Fruit fly (Drosophila melanogaster): Measurements from ENCODE around the gene B52.

B52 gene

dm6 chr3R:13660924-13661659 lies at the start of gene B52 (continued):
- TF ChIP-seq BEAF-32 (GFP tag; optimal IDR thresholded peaks at IDR 0.05), result peak; percentile 73
- peak; percentile 83 for TF ChIP-seq CG12071 (GFP tag; optimal IDR thresholded peaks at IDR 0.05)
- peak; percentile 45 for TF ChIP-seq Bdp1 (GFP tag; optimal IDR thresholded peaks at IDR 0.05)
- peak; percentile 97 for TF ChIP-seq Med (GFP tag)
- peak; percentile 43 for TF ChIP-seq CG18011 (GFP tag; optimal IDR thresholded peaks at IDR 0.05)
- TF ChIP-seq Meics (GFP tag; optimal IDR thresholded peaks at IDR 0.05), result peak; percentile 79
- TF ChIP-seq Atf3 (GFP tag; optimal IDR thresholded peaks at IDR 0.05), result no peak
- peak; percentile 92 for TF ChIP-seq Ets65A (GFP tag)
- TF ChIP-seq CG10366 (GFP tag; IDR thresholded peaks at IDR 0.05), result peak; percentile 36
- TF ChIP-seq mld (GFP tag; IDR thresholded peaks at IDR 0.05; ENCODE audit: partially characterized antibody), result 0 out of 3 replicates have a peak, but pooled peaks have one; percentile 24
- peak; percentile 15 for TF ChIP-seq Dp (GFP tag; optimal IDR thresholded peaks at IDR 0.05)
- peak; percentile 86 for TF ChIP-seq Mes4 (GFP tag; optimal IDR thresholded peaks at IDR 0.05)
- TF ChIP-seq br (optimal IDR thresholded peaks at IDR 0.05), result no peak
- peak; percentile 8 for TF ChIP-seq tin (GFP tag; optimal IDR thresholded peaks at IDR 0.05)
- TF ChIP-seq crol (GFP tag; IDR thresholded peaks at IDR 0.05), result no peak
- peak; percentile 61 for TF ChIP-seq Dad (GFP tag; optimal IDR thresholded peaks at IDR 0.05)
- peak; percentile 68 for TF ChIP-seq slbo (GFP tag; IDR thresholded peaks at IDR 0.05)
- TF ChIP-seq usp (GFP tag; optimal IDR thresholded peaks at IDR 0.05), result no peak
- peak; percentile 73 for TF ChIP-seq Fer3 (tag; optimal IDR thresholded peaks at IDR 0.05)
- 0 out of 2 replicates have a peak, but pooled peaks have one; percentile 20 for TF ChIP-seq klu (GFP tag; IDR thresholded peaks at IDR 0.05)
- no peak for TF ChIP-seq psq (GFP tag; optimal IDR thresholded peaks at IDR 0.05)
- TF ChIP-seq Max (GFP tag; optimal IDR thresholded peaks at IDR 0.05), result peak; percentile 40
- TF ChIP-seq CG1602 (GFP tag; optimal IDR thresholded peaks at IDR 0.05), result peak; percentile 25
- TF ChIP-seq dmrt11E (tag; optimal IDR thresholded peaks at IDR 0.05), result peak; percentile 51
- TF ChIP-seq CG11093 (GFP tag; IDR thresholded peaks at IDR 0.05), result peak; percentile 47; the same call in 2 of the 3 replicates
- TF ChIP-seq bbx (GFP tag; IDR thresholded peaks at IDR 0.05; ENCODE audit: partially characterized antibody), result peak; percentile 63; the same call in 1 of the 2 replicates
- peak; percentile 49; the same call in 1 of the 2 replicates for TF ChIP-seq ranshi (GFP tag; IDR thresholded peaks at IDR 0.05)

- peak; percentile 77 for TF ChIP-seq abd-A (tag; optimal IDR thresholded peaks at IDR 0.05)
- no peak for TF ChIP-seq Usf (GFP tag; optimal IDR thresholded peaks at IDR 0.05)
- TF ChIP-seq bbx (GFP tag; IDR thresholded peaks at IDR 0.05; ENCODE audit: partially characterized antibody), result no peak
- TF ChIP-seq CG13894 (tag; optimal IDR thresholded peaks at IDR 0.05), result peak; percentile 13
Observed at dm6 chr3R:13612333-13612732, 48.8 kb upstream of the B52 start, which contains the start of gene CG9757. TSS of gene CG9757 (minus strand) at chr3R:13612433.

- TF ChIP-seq tgo (GFP tag; IDR thresholded peaks at IDR 0.05), result no peak
- TF ChIP-seq Dip3 (GFP tag; optimal IDR thresholded peaks at IDR 0.05), result no peak
- no peak for TF ChIP-seq CG18476 (GFP tag; optimal IDR thresholded peaks at IDR 0.05)
- TF ChIP-seq CG8290 (GFP tag; optimal IDR thresholded peaks at IDR 0.05), result peak; percentile 75
- TF ChIP-seq CG8290 (tag; optimal IDR thresholded peaks at IDR 0.05), result peak in 1 of 2 experiments; percentile 85
- TF ChIP-seq Meics (GFP tag; optimal IDR thresholded peaks at IDR 0.05), result no peak
- TF ChIP-seq vvl (GFP tag; IDR thresholded peaks at IDR 0.05), result no peak
- TF ChIP-seq Mrtf (GFP tag; IDR thresholded peaks at IDR 0.05), result 0 out of 3 replicates have a peak, but pooled peaks have one; percentile 23
- no peak for TF ChIP-seq sens-2 (GFP tag; IDR thresholded peaks at IDR 0.05)
- TF ChIP-seq Oaz (GFP tag; IDR thresholded peaks at IDR 0.05), result no peak
- no peak for TF ChIP-seq CG6854 (GFP tag; optimal IDR thresholded peaks at IDR 0.05)
- no peak for TF ChIP-seq CG2120 (GFP tag; optimal IDR thresholded peaks at IDR 0.05)
- TF ChIP-seq Eip74EF (GFP tag; optimal IDR thresholded peaks at IDR 0.05), result no peak
- no peak for TF ChIP-seq Elba2 (GFP tag; optimal IDR thresholded peaks at IDR 0.05)
- peak; percentile 83 for TF ChIP-seq CG12769 (tag; optimal IDR thresholded peaks at IDR 0.05)
- peak; percentile 82; the same call in 1 of the 2 replicates for TF ChIP-seq CG17612 (GFP tag; IDR thresholded peaks at IDR 0.05)
- no peak for TF ChIP-seq Trl (optimal IDR thresholded peaks at IDR 0.05)
- TF ChIP-seq Trl (GFP tag; optimal IDR thresholded peaks at IDR 0.05), result no peak
- no peak for TF ChIP-seq HLHmδ (GFP tag; optimal IDR thresholded peaks at IDR 0.05)
- no peak for TF ChIP-seq gsb (GFP tag; IDR thresholded peaks at IDR 0.05)
- TF ChIP-seq Deaf1 (tag; optimal IDR thresholded peaks at IDR 0.05), result no peak
Observed at dm6 chr3R:13615007-13615406, 46.1 kb upstream of the B52 start.
